Fruit fly (Drosophila melanogaster): ENCODE results near the gene Drsl4.

Drsl4 gene

DNA sequence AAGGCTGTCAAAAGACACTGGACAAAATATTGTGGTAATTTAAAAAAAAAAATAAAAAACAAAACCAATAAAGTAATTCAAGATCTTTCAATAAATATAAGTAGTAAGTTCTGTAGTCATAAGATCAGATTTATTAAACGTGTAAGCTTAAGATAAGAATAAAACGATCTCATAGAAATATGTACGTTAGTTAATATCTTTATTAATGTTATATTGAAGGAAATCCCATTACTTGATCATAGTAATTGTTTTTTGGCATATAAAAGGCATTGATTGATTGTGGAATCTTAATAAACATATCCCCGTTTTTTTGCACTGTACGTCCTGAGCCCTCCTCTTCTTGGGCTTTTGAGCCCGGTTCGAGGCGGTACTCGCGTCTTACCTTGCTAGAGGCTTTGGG, 27.8 kb downstream of the Drsl4 start (continued):
- TF ChIP-seq lz (GFP tag; optimal IDR thresholded peaks at IDR 0.05) (peak; percentile 82), Lpt (GFP tag; optimal IDR thresholded peaks at IDR 0.05) (no peak), CG1621 (tag; optimal IDR thresholded peaks at IDR 0.05) (no peak), CG11294 (GFP tag; IDR thresholded peaks at IDR 0.05) (no peak), spab (GFP tag; optimal IDR thresholded peaks at IDR 0.05) (no peak), dsx (GFP tag; optimal IDR thresholded peaks at IDR 0.05; ENCODE audit: poor library complexity, severe bottlenecking) (peak; percentile 17), Sox15 (GFP tag; optimal IDR thresholded peaks at IDR 0.05) (peak; percentile 49), vri (GFP tag; optimal IDR thresholded peaks at IDR 0.05) (peak; percentile 55), fkh (GFP tag; optimal IDR thresholded peaks at IDR 0.05) (no peak), CG31627 (GFP tag; optimal IDR thresholded peaks at IDR 0.05) (peak; percentile 81), CG15336 (GFP tag; IDR thresholded peaks at IDR 0.05) (peak; percentile 42), CG16779 (tag; optimal IDR thresholded peaks at IDR 0.05) (no peak), CG10631 (GFP tag; optimal IDR thresholded peaks at IDR 0.05) (peak; percentile 69), pdm3 (GFP tag; optimal IDR thresholded peaks at IDR 0.05) (peak; percentile 68), svp (GFP tag) (peak; percentile 93), CG8119 (GFP tag; IDR thresholded peaks at IDR 0.05) (no peak; the same call in 2 of the 3 replicates), salr (GFP tag; optimal IDR thresholded peaks at IDR 0.05) (peak in 1 of 2 experiments; percentile 58), CG6854 (GFP tag; optimal IDR thresholded peaks at IDR 0.05) (peak; percentile 33), CG6808 (GFP tag; optimal IDR thresholded peaks at IDR 0.05) (peak; percentile 1), fd85E (GFP tag; optimal IDR thresholded peaks at IDR 0.05) (no peak), CG32006 (GFP tag; optimal IDR thresholded peaks at IDR 0.05) (peak; percentile 55), net (GFP tag; optimal IDR thresholded peaks at IDR 0.05) (peak; percentile 63), CG9139 (GFP tag; optimal IDR thresholded peaks at IDR 0.05) (no peak), topi (GFP tag; optimal IDR thresholded peaks at IDR 0.05) (peak; percentile 86), CG8319 (GFP tag; optimal IDR thresholded peaks at IDR 0.05) (peak; percentile 55), CG6163 (GFP tag; IDR thresholded peaks at IDR 0.05) (no peak), Eip75B (GFP tag; optimal IDR thresholded peaks at IDR 0.05) (peak; percentile 69), achi (GFP tag; optimal IDR thresholded peaks at IDR 0.05) (peak; percentile 80), CG10669 (GFP tag; optimal IDR thresholded peaks at IDR 0.05) (peak; percentile 8), Eip93F (GFP tag; optimal IDR thresholded peaks at IDR 0.05) (peak; percentile 51), CG8632 (GFP tag; optimal IDR thresholded peaks at IDR 0.05) (peak; percentile 81), CG3919 (GFP tag; optimal IDR thresholded peaks at IDR 0.05) (peak; percentile 70)

DNA sequence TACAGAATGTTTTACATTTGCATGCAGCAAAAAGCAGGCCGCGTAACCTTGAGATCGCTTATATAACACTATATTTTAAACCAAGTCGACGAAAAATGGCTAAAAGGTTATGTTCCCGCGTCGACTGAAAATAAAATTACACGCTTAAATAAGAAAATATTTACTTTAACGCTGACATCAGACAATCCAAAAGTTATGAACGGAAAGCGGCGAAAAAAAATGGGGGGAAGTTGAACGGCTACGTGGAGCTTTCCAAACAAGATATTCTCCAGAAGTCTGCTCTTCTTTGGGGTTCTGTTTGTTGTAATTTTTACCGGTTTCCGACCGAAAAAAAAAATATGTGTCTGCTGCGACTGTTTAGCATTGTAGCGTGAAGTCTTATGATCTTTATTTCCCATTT, 29.1 kb downstream of the Drsl4 start:
- TF ChIP-seq salr (GFP tag; optimal IDR thresholded peaks at IDR 0.05) (no peak), CG8119 (GFP tag; IDR thresholded peaks at IDR 0.05) (no peak), Ets96B (tag; optimal IDR thresholded peaks at IDR 0.05) (no peak), CG11762 (GFP tag; optimal IDR thresholded peaks at IDR 0.05; ENCODE audit: insufficient read depth) (no peak), Sox102F (GFP tag; optimal IDR thresholded peaks at IDR 0.05) (no peak), CG10669 (GFP tag; optimal IDR thresholded peaks at IDR 0.05) (no peak), CG6163 (GFP tag; IDR thresholded peaks at IDR 0.05) (no peak), fd85E (GFP tag; optimal IDR thresholded peaks at IDR 0.05) (no peak), pdm3 (GFP tag; optimal IDR thresholded peaks at IDR 0.05) (no peak), CG32006 (GFP tag; optimal IDR thresholded peaks at IDR 0.05) (no peak), Eip78C (GFP tag) (no peak), CG6854 (GFP tag; optimal IDR thresholded peaks at IDR 0.05) (peak; percentile 7), Gug (GFP tag; IDR thresholded peaks at IDR 0.05) (no peak), CG9139 (GFP tag; optimal IDR thresholded peaks at IDR 0.05) (no peak), svp (GFP tag) (peak; percentile 47), vri (GFP tag; optimal IDR thresholded peaks at IDR 0.05) (peak; percentile 45), eg (GFP tag; IDR thresholded peaks at IDR 0.05) (no peak), CG4318 (GFP tag; optimal IDR thresholded peaks at IDR 0.05) (no peak), Smox (GFP tag; optimal IDR thresholded peaks at IDR 0.05) (no peak), ss (GFP tag; optimal IDR thresholded peaks at IDR 0.05) (no peak), esn (GFP tag; optimal IDR thresholded peaks at IDR 0.05) (no peak), Eip93F (GFP tag; optimal IDR thresholded peaks at IDR 0.05) (no peak), CG1621 (tag; optimal IDR thresholded peaks at IDR 0.05) (no peak), fkh (GFP tag; optimal IDR thresholded peaks at IDR 0.05) (peak; percentile 52)

Data from whole organism, prepupa.